Fruit fly (Drosophila melanogaster): Measurements from ENCODE around the gene Usp7.

Gene Usp7

dm6 chrX:12028825-12029514, at the start of gene Usp7:
Gene Usp7, minus strand, starts transcription at chrX:12029032.
- no peak for TF ChIP-seq CG31627 (GFP tag; optimal IDR thresholded peaks at IDR 0.05)
- TF ChIP-seq CG15336 (GFP tag; IDR thresholded peaks at IDR 0.05): 0 out of 2 replicates have a peak, but pooled peaks have one; percentile 33
- peak; percentile 97 for TF ChIP-seq achi (GFP tag; optimal IDR thresholded peaks at IDR 0.05)
- no peak for TF ChIP-seq Eip93F (GFP tag; optimal IDR thresholded peaks at IDR 0.05)
- TF ChIP-seq CG11294 (GFP tag; IDR thresholded peaks at IDR 0.05): no peak
- TF ChIP-seq CG8319 (GFP tag; optimal IDR thresholded peaks at IDR 0.05): no peak
- TF ChIP-seq ss (GFP tag; optimal IDR thresholded peaks at IDR 0.05): peak in 1 of 2 experiments; percentile 47
- TF ChIP-seq CG3032 (tag; optimal IDR thresholded peaks at IDR 0.05): peak; percentile 25
- peak; percentile 67 for TF ChIP-seq Eip78C (GFP tag)
- TF ChIP-seq eg (GFP tag; IDR thresholded peaks at IDR 0.05): 0 out of 3 replicates have a peak, but pooled peaks have one; percentile 36
- no peak for TF ChIP-seq Lpt (GFP tag; optimal IDR thresholded peaks at IDR 0.05)

- peak; percentile 13 for TF ChIP-seq achi (GFP tag; optimal IDR thresholded peaks at IDR 0.05)
- TF ChIP-seq eg (GFP tag; IDR thresholded peaks at IDR 0.05): no peak
- TF ChIP-seq svp (GFP tag): peak; percentile 7
- peak; percentile 62 for TF ChIP-seq Eip78C (GFP tag)
- no peak for TF ChIP-seq CG6854 (GFP tag; optimal IDR thresholded peaks at IDR 0.05)
- peak; percentile 22 for TF ChIP-seq CG10669 (GFP tag; optimal IDR thresholded peaks at IDR 0.05)
- peak; percentile 8 for TF ChIP-seq CG6792 (GFP tag; optimal IDR thresholded peaks at IDR 0.05)
- TF ChIP-seq CG8119 (GFP tag; IDR thresholded peaks at IDR 0.05): 0 out of 3 replicates have a peak, but pooled peaks have one; percentile 27
- TF ChIP-seq CG3032 (tag; optimal IDR thresholded peaks at IDR 0.05): peak; percentile 19
- peak; percentile 48 for TF ChIP-seq Ets96B (tag; optimal IDR thresholded peaks at IDR 0.05)
- no peak for TF ChIP-seq fkh (GFP tag; optimal IDR thresholded peaks at IDR 0.05)
- peak; percentile 5 for TF ChIP-seq CG10631 (GFP tag; optimal IDR thresholded peaks at IDR 0.05)
- no peak for TF ChIP-seq fd85E (GFP tag; optimal IDR thresholded peaks at IDR 0.05)
- TF ChIP-seq ss (GFP tag; optimal IDR thresholded peaks at IDR 0.05): peak in 1 of 2 experiments; percentile 24
- peak; percentile 30 for TF ChIP-seq CG32006 (GFP tag; optimal IDR thresholded peaks at IDR 0.05)
Measured at dm6 chrX:12076243-12076642, 47.4 kb upstream of the Usp7 start.

- TF ChIP-seq vri (GFP tag; optimal IDR thresholded peaks at IDR 0.05) (no peak), CG16779 (tag; optimal IDR thresholded peaks at IDR 0.05) (no peak), CG8319 (GFP tag; optimal IDR thresholded peaks at IDR 0.05) (no peak), Hr39 (GFP tag; optimal IDR thresholded peaks at IDR 0.05) (peak; percentile 21), acj6 (GFP tag; optimal IDR thresholded peaks at IDR 0.05) (peak; percentile 5), dac (GFP tag; optimal IDR thresholded peaks at IDR 0.05) (no peak), svp (GFP tag) (peak; percentile 58), CG34406 (GFP tag; optimal IDR thresholded peaks at IDR 0.05) (no peak), fd59A (GFP tag; optimal IDR thresholded peaks at IDR 0.05) (no peak), CG6808 (GFP tag; optimal IDR thresholded peaks at IDR 0.05) (no peak), CG7368 (GFP tag; optimal IDR thresholded peaks at IDR 0.05) (no peak), Sox14 (GFP tag; optimal IDR thresholded peaks at IDR 0.05) (no peak), net (GFP tag; optimal IDR thresholded peaks at IDR 0.05) (no peak), fd85E (GFP tag; optimal IDR thresholded peaks at IDR 0.05) (no peak), topi (GFP tag; optimal IDR thresholded peaks at IDR 0.05) (peak; percentile 12), Sox15 (GFP tag; optimal IDR thresholded peaks at IDR 0.05) (no peak), eg (GFP tag; IDR thresholded peaks at IDR 0.05) (peak; percentile 46; the same call in 1 of the 3 replicates), Smox (GFP tag; optimal IDR thresholded peaks at IDR 0.05) (no peak), OdsH (GFP tag; optimal IDR thresholded peaks at IDR 0.05) (no peak), CG9139 (GFP tag; optimal IDR thresholded peaks at IDR 0.05) (no peak), CG6276 (GFP tag; optimal IDR thresholded peaks at IDR 0.05) (no peak), CG8632 (GFP tag; optimal IDR thresholded peaks at IDR 0.05) (no peak), Hr4 (GFP tag; optimal IDR thresholded peaks at IDR 0.05) (no peak), CG6163 (GFP tag; IDR thresholded peaks at IDR 0.05) (no peak), CG1621 (tag; optimal IDR thresholded peaks at IDR 0.05) (peak; percentile 13), ss (GFP tag; optimal IDR thresholded peaks at IDR 0.05) (peak in 1 of 2 experiments; percentile 10), CG32006 (GFP tag; optimal IDR thresholded peaks at IDR 0.05) (no peak), CG6792 (GFP tag; optimal IDR thresholded peaks at IDR 0.05) (no peak), salr (GFP tag; optimal IDR thresholded peaks at IDR 0.05) (no peak), fkh (GFP tag; optimal IDR thresholded peaks at IDR 0.05) (no peak), CG8119 (GFP tag; IDR thresholded peaks at IDR 0.05) (no peak), esn (GFP tag; optimal IDR thresholded peaks at IDR 0.05) (peak; percentile 26), CG11294 (GFP tag; IDR thresholded peaks at IDR 0.05) (no peak), Blimp-1 (GFP tag; optimal IDR thresholded peaks at IDR 0.05) (no peak), Eip93F (GFP tag; optimal IDR thresholded peaks at IDR 0.05) (no peak)
Measured at dm6 chrX:12075569-12075968, 46.7 kb upstream of the Usp7 start.
